Fruit fly (Drosophila melanogaster): ENCODE measurements around the gene Kots.

Gene Kots

DNA sequence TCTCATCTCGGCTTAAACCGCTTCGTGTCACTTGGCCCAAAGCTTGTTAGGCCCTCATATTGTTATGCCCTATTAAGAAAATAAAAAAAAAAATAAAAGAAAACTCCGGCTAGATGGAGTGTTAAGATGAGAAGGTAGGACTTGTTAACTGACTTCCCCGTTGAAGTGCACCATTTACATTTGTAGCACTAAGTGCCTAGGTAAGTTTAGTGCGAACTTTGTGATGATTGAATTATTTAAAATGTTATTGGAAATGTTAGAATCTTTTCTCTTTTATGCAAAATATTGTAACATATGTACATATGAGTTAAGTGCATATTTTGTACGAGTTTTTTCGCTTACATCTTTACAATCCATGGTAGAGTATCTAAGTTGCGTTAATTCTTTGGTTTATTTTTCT is 34.2 kb upstream of the Kots start:
- TF ChIP-seq fkh (GFP tag; optimal IDR thresholded peaks at IDR 0.05) (peak; percentile 10), Eip78C (GFP tag) (peak; percentile 37), CG11762 (GFP tag; optimal IDR thresholded peaks at IDR 0.05; ENCODE audit: insufficient read depth) (no peak), CG3919 (GFP tag; optimal IDR thresholded peaks at IDR 0.05) (no peak), Sox14 (GFP tag; optimal IDR thresholded peaks at IDR 0.05) (no peak), salr (GFP tag; optimal IDR thresholded peaks at IDR 0.05) (no peak), CG16779 (tag; optimal IDR thresholded peaks at IDR 0.05) (no peak), Eip93F (GFP tag; optimal IDR thresholded peaks at IDR 0.05) (no peak), vri (GFP tag; optimal IDR thresholded peaks at IDR 0.05) (no peak)

DNA sequence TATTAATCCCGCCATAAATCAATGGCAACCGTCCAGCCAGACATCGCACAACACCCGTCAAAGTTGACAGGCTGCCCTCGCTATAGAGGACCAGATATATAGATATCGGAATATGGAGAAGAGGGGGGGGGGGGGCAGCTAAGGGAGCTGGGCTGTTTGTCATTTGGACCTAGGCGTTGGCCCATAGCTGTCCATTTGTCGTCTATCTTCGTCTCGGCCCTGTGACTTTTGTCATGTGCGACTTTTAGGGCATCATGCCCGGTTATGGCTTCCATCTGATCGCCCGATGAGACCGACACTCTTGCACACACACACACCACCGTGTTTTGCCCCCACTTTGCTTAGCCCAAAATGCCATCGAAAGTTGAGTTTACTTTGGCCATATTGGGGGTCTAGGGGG is 33.8 kb upstream of the Kots start:
- TF ChIP-seq CG1621 (tag; optimal IDR thresholded peaks at IDR 0.05): no peak
- no peak for TF ChIP-seq Ets96B (tag; optimal IDR thresholded peaks at IDR 0.05)
- no peak for TF ChIP-seq Sox102F (GFP tag; optimal IDR thresholded peaks at IDR 0.05)
- no peak for TF ChIP-seq Blimp-1 (GFP tag; optimal IDR thresholded peaks at IDR 0.05)
- no peak for TF ChIP-seq CG15336 (GFP tag; IDR thresholded peaks at IDR 0.05)
- TF ChIP-seq pdm3 (GFP tag; optimal IDR thresholded peaks at IDR 0.05): no peak
- no peak for TF ChIP-seq CG10631 (GFP tag; optimal IDR thresholded peaks at IDR 0.05)
- no peak for TF ChIP-seq CG11902 (GFP tag; optimal IDR thresholded peaks at IDR 0.05)
- no peak for TF ChIP-seq Smox (GFP tag; optimal IDR thresholded peaks at IDR 0.05)
- TF ChIP-seq CG32006 (GFP tag; optimal IDR thresholded peaks at IDR 0.05): no peak
- no peak for TF ChIP-seq Gug (GFP tag; IDR thresholded peaks at IDR 0.05)
- no peak for TF ChIP-seq Eip93F (GFP tag; optimal IDR thresholded peaks at IDR 0.05)
- no peak for TF ChIP-seq CG3032 (tag; optimal IDR thresholded peaks at IDR 0.05)
- no peak for TF ChIP-seq Hr4 (GFP tag; optimal IDR thresholded peaks at IDR 0.05)
- TF ChIP-seq svp (GFP tag): no peak
- TF ChIP-seq ss (GFP tag; optimal IDR thresholded peaks at IDR 0.05): no peak

DNA sequence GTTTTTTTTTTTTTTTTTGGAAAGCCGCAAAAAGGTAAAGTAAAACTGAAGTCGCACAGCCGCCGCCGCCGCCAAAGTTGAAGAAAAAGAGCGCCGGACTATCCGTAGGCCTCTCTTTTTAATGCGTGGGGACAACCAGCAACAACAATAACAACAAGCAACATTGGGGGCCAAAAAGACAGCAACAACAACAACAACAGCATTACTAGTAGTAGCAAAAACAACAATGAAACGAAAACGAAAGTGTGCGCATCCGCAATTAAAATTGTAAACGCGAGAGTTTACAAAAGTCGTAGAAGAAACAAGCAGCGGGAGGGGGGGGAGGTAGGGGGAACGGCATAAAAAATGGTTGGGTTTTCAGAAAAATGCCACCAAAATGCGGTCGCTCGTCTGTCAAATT is 32.0 kb upstream of the Kots start:
- peak; percentile 54; the same call in 1 of the 3 replicates for TF ChIP-seq eg (GFP tag; IDR thresholded peaks at IDR 0.05)
- no peak for TF ChIP-seq Eip78C (GFP tag)

DNA sequence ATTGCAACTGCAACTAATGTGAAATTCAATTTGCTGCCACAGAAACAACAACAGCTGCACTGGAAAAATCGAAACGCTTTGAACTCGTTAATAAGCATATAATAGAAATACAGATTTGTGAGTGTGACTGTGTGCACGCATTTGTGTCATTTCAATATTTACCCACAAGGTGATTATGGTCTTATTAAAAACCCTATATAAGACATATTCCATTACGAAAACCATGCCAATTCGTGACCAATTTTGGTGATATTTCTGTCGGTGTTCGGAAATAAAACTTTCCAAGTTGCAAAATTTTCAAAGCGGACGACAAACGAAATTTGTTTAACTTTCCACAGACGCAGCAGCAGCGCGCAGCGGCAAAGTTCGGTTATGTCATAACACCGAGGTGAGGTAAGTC is 31.5 kb upstream of the Kots start:
- no peak for TF ChIP-seq dsx (GFP tag; optimal IDR thresholded peaks at IDR 0.05; ENCODE audit: poor library complexity, severe bottlenecking)
- peak; percentile 55 for TF ChIP-seq CG32006 (GFP tag; optimal IDR thresholded peaks at IDR 0.05)
- peak; percentile 18; the same call in 1 of the 2 replicates for TF ChIP-seq CG15336 (GFP tag; IDR thresholded peaks at IDR 0.05)
- peak; percentile 52; the same call in 1 of the 3 replicates for TF ChIP-seq CG8119 (GFP tag; IDR thresholded peaks at IDR 0.05)
- no peak for TF ChIP-seq Smox (GFP tag; optimal IDR thresholded peaks at IDR 0.05)
- TF ChIP-seq Hr4 (GFP tag; optimal IDR thresholded peaks at IDR 0.05): peak; percentile 80
- TF ChIP-seq CG4318 (GFP tag; optimal IDR thresholded peaks at IDR 0.05): peak; percentile 38

DNA sequence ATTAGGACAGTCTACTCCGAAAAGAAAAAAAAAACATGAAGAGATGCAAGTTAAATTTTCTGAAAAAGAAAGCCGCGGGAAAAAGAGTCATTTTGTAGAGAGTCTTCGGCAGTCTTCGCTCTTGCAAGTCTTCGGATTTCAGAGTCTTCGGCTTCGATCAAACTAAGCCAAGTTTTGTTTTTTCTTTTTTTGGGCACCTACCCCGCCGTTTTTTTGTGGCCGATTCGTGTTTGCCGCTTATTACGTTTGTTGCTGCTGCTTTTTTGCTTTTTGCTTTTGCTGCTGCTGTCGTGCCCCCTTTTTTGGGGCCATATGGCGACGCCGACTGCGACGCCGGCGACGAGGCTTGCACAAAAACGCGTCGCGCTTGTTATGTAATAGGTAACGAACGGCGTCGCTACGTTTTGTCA is 28.2 kb upstream of the Kots start:
- no peak for TF ChIP-seq CG1621 (tag; optimal IDR thresholded peaks at IDR 0.05)
- TF ChIP-seq vri (GFP tag; optimal IDR thresholded peaks at IDR 0.05): peak; percentile 76
- peak; percentile 72 for TF ChIP-seq CG8119 (GFP tag; IDR thresholded peaks at IDR 0.05)
- TF ChIP-seq CG4318 (GFP tag; optimal IDR thresholded peaks at IDR 0.05): no peak
- peak; percentile 56 for TF ChIP-seq Eip78C (GFP tag)
- peak; percentile 5 for TF ChIP-seq Eip93F (GFP tag; optimal IDR thresholded peaks at IDR 0.05)
- no peak for TF ChIP-seq Smox (GFP tag; optimal IDR thresholded peaks at IDR 0.05)
- no peak for TF ChIP-seq CG3032 (tag; optimal IDR thresholded peaks at IDR 0.05)
- TF ChIP-seq topi (GFP tag; optimal IDR thresholded peaks at IDR 0.05): no peak
- no peak for TF ChIP-seq dsx (GFP tag; optimal IDR thresholded peaks at IDR 0.05; ENCODE audit: poor library complexity, severe bottlenecking)
- no peak for TF ChIP-seq ss (GFP tag; optimal IDR thresholded peaks at IDR 0.05)
- TF ChIP-seq CG16779 (tag; optimal IDR thresholded peaks at IDR 0.05): no peak
- TF ChIP-seq esn (GFP tag; optimal IDR thresholded peaks at IDR 0.05): no peak
- TF ChIP-seq Sox14 (GFP tag; optimal IDR thresholded peaks at IDR 0.05): no peak
- no peak for TF ChIP-seq CG31627 (GFP tag; optimal IDR thresholded peaks at IDR 0.05)
- TF ChIP-seq Ets96B (tag; optimal IDR thresholded peaks at IDR 0.05): no peak
- no peak for TF ChIP-seq salr (GFP tag; optimal IDR thresholded peaks at IDR 0.05)
- TF ChIP-seq lz (GFP tag; optimal IDR thresholded peaks at IDR 0.05): no peak
- no peak for TF ChIP-seq svp (GFP tag)
- TF ChIP-seq CG8632 (GFP tag; optimal IDR thresholded peaks at IDR 0.05): no peak
- TF ChIP-seq CG15336 (GFP tag; IDR thresholded peaks at IDR 0.05): peak; percentile 54; the same call in 1 of the 2 replicates
- peak; percentile 71 for TF ChIP-seq CG6276 (GFP tag; optimal IDR thresholded peaks at IDR 0.05)
- peak; percentile 78 for TF ChIP-seq eg (GFP tag; IDR thresholded peaks at IDR 0.05)
- TF ChIP-seq achi (GFP tag; optimal IDR thresholded peaks at IDR 0.05): no peak
- TF ChIP-seq CG11294 (GFP tag; IDR thresholded peaks at IDR 0.05): no peak
- no peak for TF ChIP-seq CG3919 (GFP tag; optimal IDR thresholded peaks at IDR 0.05)
- TF ChIP-seq Hr39 (GFP tag; optimal IDR thresholded peaks at IDR 0.05): no peak
- TF ChIP-seq dac (GFP tag; optimal IDR thresholded peaks at IDR 0.05): no peak
- no peak for TF ChIP-seq Met (GFP tag; optimal IDR thresholded peaks at IDR 0.05)
- no peak for TF ChIP-seq CG8319 (GFP tag; optimal IDR thresholded peaks at IDR 0.05)
- no peak for TF ChIP-seq spab (GFP tag; optimal IDR thresholded peaks at IDR 0.05)

All from whole organism, prepupa.